Fruit fly (Drosophila melanogaster): ENCODE data around the gene mew.

mew gene

dm6 chrX:13211357-13212137 is 46.7 kb downstream of the mew start, which contains the start of gene sno (continued):
- TF ChIP-seq CG17359 (tag; optimal IDR thresholded peaks at IDR 0.05) (no peak), CG18764 (GFP tag; optimal IDR thresholded peaks at IDR 0.05) (no peak), grau (tag; optimal IDR thresholded peaks at IDR 0.05) (no peak), NC2β (GFP tag; optimal IDR thresholded peaks at IDR 0.05) (no peak), tin (GFP tag; optimal IDR thresholded peaks at IDR 0.05) (no peak), emc (GFP tag; optimal IDR thresholded peaks at IDR 0.05) (no peak), Nf-YA (GFP tag; IDR thresholded peaks at IDR 0.05) (no peak), bsh (GFP tag; optimal IDR thresholded peaks at IDR 0.05) (peak in 1 of 2 experiments; percentile 3), CG8765 (GFP tag; IDR thresholded peaks at IDR 0.05) (no peak), wor (GFP tag; IDR thresholded peaks at IDR 0.05) (no peak), abd-A (tag; optimal IDR thresholded peaks at IDR 0.05) (no peak), Lhr (GFP tag; optimal IDR thresholded peaks at IDR 0.05) (no peak), sna (GFP tag; IDR thresholded peaks at IDR 0.05; ENCODE audit: partially characterized antibody) (peak; percentile 69; the same call in 1 of the 2 replicates), CG10654 (GFP tag; optimal IDR thresholded peaks at IDR 0.05) (no peak), B-H1 (GFP tag; IDR thresholded peaks at IDR 0.05) (no peak), gsb-n (tag; optimal IDR thresholded peaks at IDR 0.05) (no peak), row (GFP tag; IDR thresholded peaks at IDR 0.05) (peak; percentile 62), gt (GFP tag; IDR thresholded peaks at IDR 0.05) (no peak), Bgb (GFP tag; IDR thresholded peaks at IDR 0.05; ENCODE audit: partially characterized antibody) (peak; percentile 90), Ada2b (GFP tag; IDR thresholded peaks at IDR 0.05) (no peak), pros (GFP tag; optimal IDR thresholded peaks at IDR 0.05) (no peak), CG10431 (GFP tag; optimal IDR thresholded peaks at IDR 0.05) (no peak), CG1603 (tag; optimal IDR thresholded peaks at IDR 0.05) (peak; percentile 28), CG7745 (tag; optimal IDR thresholded peaks at IDR 0.05) (no peak), CG10565 (GFP tag; optimal IDR thresholded peaks at IDR 0.05) (no peak), prd (optimal IDR thresholded peaks at IDR 0.05) (no peak), prd (GFP tag; IDR thresholded peaks at IDR 0.05) (no peak), dm (GFP tag; optimal IDR thresholded peaks at IDR 0.05) (no peak), sd (tag; optimal IDR thresholded peaks at IDR 0.05) (peak; percentile 3), CG6654 (GFP tag; optimal IDR thresholded peaks at IDR 0.05) (no peak), psq (GFP tag; optimal IDR thresholded peaks at IDR 0.05) (no peak), Spps (tag; optimal IDR thresholded peaks at IDR 0.05) (no peak), pum (GFP tag; optimal IDR thresholded peaks at IDR 0.05) (no peak), repo (GFP tag; optimal IDR thresholded peaks at IDR 0.05) (no peak), CG11695 (GFP tag; IDR thresholded peaks at IDR 0.05) (peak; percentile 33; the same call in 1 of the 3 replicates), CG14710 (tag; optimal IDR thresholded peaks at IDR 0.05) (peak; percentile 11), CG10543 (GFP tag; optimal IDR thresholded peaks at IDR 0.05) (no peak), CG10366 (GFP tag; IDR thresholded peaks at IDR 0.05) (no peak), vnd (GFP tag; IDR thresholded peaks at IDR 0.05; ENCODE audit: partially characterized antibody) (peak; percentile 79), gce (GFP tag; IDR thresholded peaks at IDR 0.05) (no peak), CG13424 (tag; optimal IDR thresholded peaks at IDR 0.05) (no peak), Deaf1 (tag; optimal IDR thresholded peaks at IDR 0.05) (peak; percentile 64), Dll (GFP tag; IDR thresholded peaks at IDR 0.05; ENCODE audit: partially characterized antibody) (peak; percentile 83; the same call in 3 of the 4 replicates), CG8290 (GFP tag; optimal IDR thresholded peaks at IDR 0.05) (no peak), CG8290 (tag; optimal IDR thresholded peaks at IDR 0.05) (peak in 1 of 2 experiments; percentile 43), MESR4 (GFP tag; optimal IDR thresholded peaks at IDR 0.05) (peak; percentile 77), D19B (GFP tag; optimal IDR thresholded peaks at IDR 0.05) (no peak), CG9817 (tag; optimal IDR thresholded peaks at IDR 0.05) (no peak), gem (tag; optimal IDR thresholded peaks at IDR 0.05) (no peak), pnt (GFP tag; optimal IDR thresholded peaks at IDR 0.05) (no peak)
